Worm (Caenorhabditis elegans): Measurements from ENCODE around the gene spe-10.

Gene spe-10

DNA sequence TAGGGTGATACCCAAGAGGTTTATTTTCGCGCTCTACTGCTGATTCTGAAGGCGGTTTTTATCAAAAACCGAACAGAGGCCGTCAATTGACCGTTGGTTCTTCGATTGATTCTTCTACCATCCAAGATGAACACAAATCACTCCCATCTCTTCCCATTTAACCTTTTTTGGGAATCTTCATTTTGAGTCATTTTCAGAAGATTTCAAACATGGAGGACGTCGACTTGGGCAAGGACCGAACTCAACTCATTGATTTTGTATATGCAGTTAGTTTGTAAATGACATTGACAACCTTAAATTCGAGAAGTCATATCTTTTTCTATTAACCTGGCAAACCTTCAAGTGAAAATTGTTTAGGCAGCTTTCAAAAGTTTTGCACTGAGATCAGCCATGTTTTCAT, 4.3 kb downstream of the spe-10 start, which contains the start of gene AC3.5:
Gene AC3.5, plus strand, starts transcription at position 210 of the 400 bp plus-strand sequence.
- TF ChIP-seq tbx-8 (GFP tag; optimal IDR thresholded peaks at IDR 0.05) = no peak
- TF ChIP-seq mab-5 (tag; optimal IDR thresholded peaks at IDR 0.05) = no peak
- no peak for TF ChIP-seq ces-1 (GFP tag; optimal IDR thresholded peaks at IDR 0.05)
- TF ChIP-seq lin-13 (tag; optimal IDR thresholded peaks at IDR 0.05) = no peak
- TF ChIP-seq unc-62 (GFP tag; optimal IDR thresholded peaks at IDR 0.05) = no peak
- TF ChIP-seq mep-1 (tag; optimal IDR thresholded peaks at IDR 0.05) = no peak
- no peak for TF ChIP-seq sptf-1 (tag; optimal IDR thresholded peaks at IDR 0.05)
- TF ChIP-seq snpc-4 (tag; optimal IDR thresholded peaks at IDR 0.05) = no peak
- TF ChIP-seq nhr-2 (tag; optimal IDR thresholded peaks at IDR 0.05) = no peak
- TF ChIP-seq ceh-43 (GFP tag; optimal IDR thresholded peaks at IDR 0.05) = no peak
- TF ChIP-seq lin-32 (GFP tag; optimal IDR thresholded peaks at IDR 0.05) = no peak
- no peak for TF ChIP-seq unc-39 (tag; optimal IDR thresholded peaks at IDR 0.05)
- TF ChIP-seq zip-8 (tag; optimal IDR thresholded peaks at IDR 0.05) = no peak
- no peak for TF ChIP-seq unc-120 (tag; optimal IDR thresholded peaks at IDR 0.05; ENCODE audit: poor library complexity, severe bottlenecking)
- TF ChIP-seq bed-3 (GFP tag; optimal IDR thresholded peaks at IDR 0.05) = no peak
- no peak for TF ChIP-seq ztf-11 (tag; optimal IDR thresholded peaks at IDR 0.05)

DNA sequence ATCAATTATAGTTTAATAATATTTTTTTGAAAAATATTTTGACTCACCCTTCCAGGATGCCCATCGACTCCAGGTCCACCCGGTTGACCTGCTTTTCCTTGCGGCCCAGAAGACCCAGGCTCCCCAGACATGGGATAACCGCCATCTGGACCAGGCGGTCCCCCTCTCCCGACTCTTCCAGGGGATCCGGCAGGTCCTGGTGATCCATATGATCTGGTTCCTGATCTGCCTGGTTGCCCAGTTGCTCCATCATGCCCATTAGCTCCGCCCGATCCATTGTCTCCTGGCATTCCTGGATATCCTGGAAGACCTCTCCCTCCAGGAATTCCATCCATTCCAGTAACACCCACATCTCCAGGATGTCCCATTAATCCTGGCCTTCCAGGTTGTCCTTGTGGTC, 9.7 kb downstream of the spe-10 start:
- TF ChIP-seq blmp-1 (tag; optimal IDR thresholded peaks at IDR 0.05) = no peak
- TF ChIP-seq unc-39 (tag; optimal IDR thresholded peaks at IDR 0.05) = no peak
- TF ChIP-seq unc-62 (GFP tag; optimal IDR thresholded peaks at IDR 0.05) = no peak
- no peak for TF ChIP-seq hlh-1 (tag; optimal IDR thresholded peaks at IDR 0.05)
- TF ChIP-seq ceh-83 (GFP tag; optimal IDR thresholded peaks at IDR 0.05) = no peak
- no peak for TF ChIP-seq unc-120 (tag; optimal IDR thresholded peaks at IDR 0.05; ENCODE audit: poor library complexity, severe bottlenecking)
- TF ChIP-seq nhr-237 (tag; optimal IDR thresholded peaks at IDR 0.05) = no peak

DNA sequence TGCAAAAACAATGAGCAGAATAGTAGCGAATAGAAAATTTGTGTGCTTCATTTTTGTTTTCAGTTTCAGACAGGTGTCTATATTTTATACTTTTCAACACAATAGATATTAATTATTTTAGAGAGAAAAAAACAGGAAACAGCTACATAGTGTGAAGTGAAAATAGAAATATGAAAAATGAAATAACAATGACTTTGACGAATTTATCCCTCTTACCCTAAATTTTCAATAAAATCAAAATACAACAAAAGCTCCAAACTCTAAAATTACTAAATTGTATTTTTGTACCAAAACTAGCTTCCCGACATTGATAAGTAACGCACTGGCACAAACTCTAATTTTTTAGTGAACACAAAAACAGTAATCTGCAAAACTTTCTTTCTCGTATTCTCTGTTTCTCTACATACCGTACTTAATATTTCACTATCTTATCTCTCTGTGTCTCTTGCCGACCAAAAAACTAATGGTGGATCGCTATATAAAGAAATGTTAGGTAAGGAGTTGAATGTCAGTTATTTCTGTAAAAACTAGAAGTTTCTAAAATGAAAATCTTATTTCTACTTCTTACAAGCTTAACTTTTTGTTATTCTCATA, 11.2 kb downstream of the spe-10 start, which contains the start of the genes col-151 and ugt-1:
Gene col-151, minus strand, starts transcription at position 51 of the 594 bp plus-strand sequence.
Gene ugt-1, plus strand, starts transcription at position 491 of the 594 bp plus-strand sequence.
- TF ChIP-seq ztf-11 (tag; optimal IDR thresholded peaks at IDR 0.05) (no peak), ceh-43 (GFP tag; optimal IDR thresholded peaks at IDR 0.05) (no peak), nhr-12 (tag; optimal IDR thresholded peaks at IDR 0.05) (no peak), ham-2 (GFP tag; optimal IDR thresholded peaks at IDR 0.05) (no peak), unc-39 (tag; optimal IDR thresholded peaks at IDR 0.05) (no peak), tbx-8 (GFP tag; optimal IDR thresholded peaks at IDR 0.05) (no peak)

DNA sequence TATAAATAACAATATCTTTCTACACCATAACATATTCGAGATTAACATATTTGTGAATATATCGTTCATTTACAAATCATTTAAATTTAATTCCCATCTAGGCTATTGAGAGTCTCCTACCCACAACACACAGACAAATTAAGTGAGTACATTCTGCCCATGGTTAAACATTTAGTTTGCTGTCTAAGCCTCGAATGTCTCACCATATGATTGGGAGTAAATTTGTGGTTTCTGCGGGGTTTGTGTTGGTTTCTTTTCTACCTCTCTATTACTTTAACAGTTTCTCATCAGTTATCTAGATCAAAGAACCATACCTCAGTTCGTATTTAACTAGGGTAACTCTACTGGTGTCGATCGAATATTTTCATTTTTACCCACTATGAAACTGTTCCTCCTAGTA, 14.4 kb downstream of the spe-10 start, which contains the start of gene ugt-2:
Gene ugt-2, plus strand, starts transcription at position 371 of the 400 bp plus-strand sequence.
- TF ChIP-seq unc-39 (tag; optimal IDR thresholded peaks at IDR 0.05) (no peak), ceh-43 (GFP tag; optimal IDR thresholded peaks at IDR 0.05) (no peak), ham-2 (GFP tag; optimal IDR thresholded peaks at IDR 0.05) (no peak), pha-4 (tag; optimal IDR thresholded peaks at IDR 0.05) (no peak)

DNA sequence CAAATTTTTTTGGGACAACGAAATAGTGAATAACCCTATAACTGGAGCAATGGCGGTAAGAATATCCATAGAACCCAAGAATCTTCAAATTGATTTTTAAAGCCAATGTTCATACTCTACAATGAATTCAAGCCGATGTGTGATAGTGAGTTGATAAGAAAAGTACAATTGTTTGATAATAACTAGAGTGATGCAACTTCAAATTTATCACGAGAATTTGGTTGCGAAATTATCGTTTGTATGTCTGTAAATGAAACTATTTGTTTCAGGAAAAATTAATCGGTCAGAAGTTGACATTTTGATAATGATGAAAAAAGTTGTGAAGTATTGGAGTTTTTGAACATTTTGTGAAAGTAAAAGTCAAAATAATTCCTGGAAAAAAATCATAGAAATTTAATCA, 15.2 kb downstream of the spe-10 start:
- TF ChIP-seq mls-2 (tag; optimal IDR thresholded peaks at IDR 0.05) (no peak), sem-2 (GFP tag; optimal IDR thresholded peaks at IDR 0.05) (no peak), unc-120 (tag; optimal IDR thresholded peaks at IDR 0.05; ENCODE audit: poor library complexity, severe bottlenecking) (no peak), nhr-12 (tag; optimal IDR thresholded peaks at IDR 0.05) (no peak), nhr-2 (tag; optimal IDR thresholded peaks at IDR 0.05) (no peak), lin-13 (tag; optimal IDR thresholded peaks at IDR 0.05) (no peak), lsy-2 (tag; optimal IDR thresholded peaks at IDR 0.05) (no peak), ces-1 (GFP tag; optimal IDR thresholded peaks at IDR 0.05) (no peak), zip-8 (tag; optimal IDR thresholded peaks at IDR 0.05) (no peak), lin-32 (GFP tag; optimal IDR thresholded peaks at IDR 0.05) (no peak), unc-62 (GFP tag; optimal IDR thresholded peaks at IDR 0.05) (no peak), nhr-237 (tag; optimal IDR thresholded peaks at IDR 0.05) (no peak), ceh-83 (GFP tag; optimal IDR thresholded peaks at IDR 0.05) (no peak), mab-5 (tag; optimal IDR thresholded peaks at IDR 0.05) (no peak)

DNA sequence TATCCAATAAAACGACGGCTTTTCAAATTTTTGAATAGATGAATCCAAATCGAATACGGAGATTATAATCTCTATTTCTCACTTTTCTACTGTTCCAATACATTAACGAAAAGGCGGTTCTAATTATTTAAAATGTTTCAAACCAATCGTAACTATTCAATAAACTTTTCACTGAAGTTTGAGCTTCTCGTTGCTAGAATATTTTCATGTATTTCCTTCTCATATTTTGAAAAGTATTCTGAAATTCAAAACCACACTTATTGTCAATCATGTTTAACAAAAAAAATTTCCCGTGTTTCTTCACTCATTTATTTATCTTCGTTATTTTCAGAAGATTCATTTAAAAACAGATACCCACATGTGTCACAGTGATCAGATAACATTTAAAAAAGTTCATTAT, 18.8 kb downstream of the spe-10 start, which contains the start of gene F15H10.8:
Gene F15H10.8, minus strand, starts transcription at position 101 of the 400 bp plus-strand sequence.
- TF ChIP-seq ztf-11 (tag; optimal IDR thresholded peaks at IDR 0.05) (no peak), nhr-12 (tag; optimal IDR thresholded peaks at IDR 0.05) (no peak), tbx-8 (GFP tag; optimal IDR thresholded peaks at IDR 0.05) (no peak), pha-4 (tag; optimal IDR thresholded peaks at IDR 0.05) (no peak), ces-1 (GFP tag; optimal IDR thresholded peaks at IDR 0.05) (no peak), hlh-1 (tag; optimal IDR thresholded peaks at IDR 0.05) (no peak), sem-2 (GFP tag; optimal IDR thresholded peaks at IDR 0.05) (no peak), zip-8 (tag; optimal IDR thresholded peaks at IDR 0.05) (no peak), lin-13 (tag; optimal IDR thresholded peaks at IDR 0.05) (no peak)
